Fruit fly (Drosophila melanogaster): Measurements from ENCODE around the gene MKP-4.
A peak's percentile ranks its signal among the peaks of the same experiment; 100 is the strongest.

Gene MKP-4

dm6 chrX:19604997-19605396 is 17.9 kb upstream of the MKP-4 start, which contains the start of gene CG14207 (continued):
- no peak for TF ChIP-seq dati (GFP tag; IDR thresholded peaks at IDR 0.05)
- TF ChIP-seq ems (GFP tag; optimal IDR thresholded peaks at IDR 0.05), result peak; percentile 5
- no peak for TF ChIP-seq h (optimal IDR thresholded peaks at IDR 0.05)
- no peak for TF ChIP-seq pfk (GFP tag; optimal IDR thresholded peaks at IDR 0.05)
- TF ChIP-seq salm (tag; optimal IDR thresholded peaks at IDR 0.05), result no peak
- TF ChIP-seq kni (GFP tag; optimal IDR thresholded peaks at IDR 0.05), result no peak
- TF ChIP-seq CG3281 (GFP tag; optimal IDR thresholded peaks at IDR 0.05), result no peak
- no peak for TF ChIP-seq CG10267 (tag; optimal IDR thresholded peaks at IDR 0.05)
- 0 out of 3 replicates have a peak, but pooled peaks have one; percentile 29 for TF ChIP-seq CG34422 (GFP tag; IDR thresholded peaks at IDR 0.05)
- 0 out of 2 replicates have a peak, but pooled peaks have one; percentile 8 for TF ChIP-seq gsb (GFP tag; IDR thresholded peaks at IDR 0.05)
- TF ChIP-seq sima (GFP tag; optimal IDR thresholded peaks at IDR 0.05), result no peak
- no peak for TF ChIP-seq gem (tag; optimal IDR thresholded peaks at IDR 0.05)
- TF ChIP-seq CG13424 (tag; optimal IDR thresholded peaks at IDR 0.05), result no peak
- TF ChIP-seq CG42726 (GFP tag; IDR thresholded peaks at IDR 0.05; ENCODE audit: partially characterized antibody), result peak; percentile 59; the same call in 1 of the 2 replicates
- TF ChIP-seq CHES-1-like (GFP tag; optimal IDR thresholded peaks at IDR 0.05), result peak; percentile 34
- TF ChIP-seq Sry-δ (GFP tag; optimal IDR thresholded peaks at IDR 0.05), result peak; percentile 40
- no peak for TF ChIP-seq en (GFP tag; optimal IDR thresholded peaks at IDR 0.05)
- peak; percentile 32; the same call in 1 of the 2 replicates for TF ChIP-seq inv (GFP tag; IDR thresholded peaks at IDR 0.05; ENCODE audit: partially characterized antibody)
- no peak for TF ChIP-seq lola (GFP tag; optimal IDR thresholded peaks at IDR 0.05)
- no peak for TF ChIP-seq CG14667 (GFP tag; IDR thresholded peaks at IDR 0.05)
- TF ChIP-seq CG17829 (tag; optimal IDR thresholded peaks at IDR 0.05), result no peak
- TF ChIP-seq vfl (GFP tag; optimal IDR thresholded peaks at IDR 0.05), result no peak
- TF ChIP-seq Blimp-1 (GFP tag; optimal IDR thresholded peaks at IDR 0.05), result no peak
- no peak for TF ChIP-seq ro (GFP tag; IDR thresholded peaks at IDR 0.05)
- TF ChIP-seq CG11247 (GFP tag; IDR thresholded peaks at IDR 0.05), result peak; percentile 30; the same call in 1 of the 2 replicates
- no peak for TF ChIP-seq ssp (GFP tag; IDR thresholded peaks at IDR 0.05)
- TF ChIP-seq CG32772 (GFP tag; IDR thresholded peaks at IDR 0.05), result no peak
- TF ChIP-seq mirr (GFP tag; optimal IDR thresholded peaks at IDR 0.05), result peak; percentile 8
- TF ChIP-seq TFAM (GFP tag; optimal IDR thresholded peaks at IDR 0.05), result no peak
- TF ChIP-seq ewg (GFP tag; optimal IDR thresholded peaks at IDR 0.05), result peak; percentile 40
- no peak for TF ChIP-seq Lim3 (GFP tag; IDR thresholded peaks at IDR 0.05)
- peak; percentile 22; the same call in 1 of the 3 replicates for TF ChIP-seq CG11695 (GFP tag; IDR thresholded peaks at IDR 0.05)
- no peak for TF ChIP-seq lmd (GFP tag; IDR thresholded peaks at IDR 0.05)
- peak; percentile 28 for TF ChIP-seq Fer1 (GFP tag; optimal IDR thresholded peaks at IDR 0.05)
- TF ChIP-seq CG3847 (GFP tag; IDR thresholded peaks at IDR 0.05), result 0 out of 2 replicates have a peak, but pooled peaks have one; percentile 15
- no peak for TF ChIP-seq CG5245 (GFP tag; optimal IDR thresholded peaks at IDR 0.05)
- TF ChIP-seq HLH4C (GFP tag; IDR thresholded peaks at IDR 0.05; ENCODE audit: partially characterized antibody), result peak; percentile 88
- TF ChIP-seq fd102C (GFP tag; optimal IDR thresholded peaks at IDR 0.05), result no peak
- TF ChIP-seq Dad (GFP tag; optimal IDR thresholded peaks at IDR 0.05), result no peak
- no peak for TF ChIP-seq CG17612 (GFP tag; IDR thresholded peaks at IDR 0.05)
- no peak for TF ChIP-seq CG17912 (GFP tag; optimal IDR thresholded peaks at IDR 0.05)
- no peak for TF ChIP-seq yki (optimal IDR thresholded peaks at IDR 0.05)
- TF ChIP-seq wek (GFP tag; optimal IDR thresholded peaks at IDR 0.05), result peak; percentile 9
- TF ChIP-seq CG12155 (GFP tag; optimal IDR thresholded peaks at IDR 0.05), result no peak
- TF ChIP-seq CG10209 (GFP tag; optimal IDR thresholded peaks at IDR 0.05), result no peak
- TF ChIP-seq HHEX (GFP tag; optimal IDR thresholded peaks at IDR 0.05), result peak; percentile 44
- no peak for TF ChIP-seq HLHmδ (GFP tag; optimal IDR thresholded peaks at IDR 0.05)
- no peak for TF ChIP-seq CG11560 (tag; IDR thresholded peaks at IDR 0.05)
- TF ChIP-seq CG43689 (GFP tag; IDR thresholded peaks at IDR 0.05), result no peak
- peak; percentile 80 for TF ChIP-seq mld (GFP tag; IDR thresholded peaks at IDR 0.05; ENCODE audit: partially characterized antibody)
- no peak for TF ChIP-seq CG15696 (tag; optimal IDR thresholded peaks at IDR 0.05)

Data from whole organism, embryonic.